Fruit fly (Drosophila melanogaster): ENCODE results near the gene CG9173.

- TF ChIP-seq CG10348 (GFP tag; IDR thresholded peaks at IDR 0.05) (peak; percentile 54; the same call in 1 of the 2 replicates), CG8301 (tag; optimal IDR thresholded peaks at IDR 0.05) (peak; percentile 44), Snoo (tag; optimal IDR thresholded peaks at IDR 0.05) (peak; percentile 45), CG9948 (tag; optimal IDR thresholded peaks at IDR 0.05) (peak; percentile 35), CG17806 (tag; optimal IDR thresholded peaks at IDR 0.05) (no peak), CG8159 (tag; optimal IDR thresholded peaks at IDR 0.05) (peak; percentile 34), CG14655 (GFP tag; optimal IDR thresholded peaks at IDR 0.05) (peak; percentile 34), EcR (GFP tag; optimal IDR thresholded peaks at IDR 0.05) (no peak), D1 (tag; optimal IDR thresholded peaks at IDR 0.05) (no peak)
Observed at dm6 chr3L:1374438-1375133, 48.7 kb downstream of the CG9173 start.
